Worm (Caenorhabditis elegans) whole organism, young adult: Measurements from ENCODE around the gene C18E9.8.

Experiments
- B0261.1 ChIP-seq: sonication (generic microtip); optimal IDR thresholded peaks from 2 replicates; lab custom pipeline; 2016; ENCODE audit warnings: mild to moderate bottlenecking, missing genetic modification characterization, moderate library complexity, missing compliant biosample characterization
- B0336.3 ChIP-seq: fragments of 200-800 bp; sonication (Bioruptor generic); IDR thresholded peaks from 2 replicates; pipeline ENCODE4 v1.3.6; 2022; ENCODE audit warnings: missing genetic modification characterization, missing compliant biosample characterization
- F39B2.1 ChIP-seq: fragments of 200-800 bp; sonication (Bioruptor generic); IDR thresholded peaks from 2 replicates; pipeline ENCODE4 v1.3.6; 2022; ENCODE audit warnings: missing genetic modification reagents, missing genetic modification characterization, missing compliant biosample characterization
- K11D2.4 ChIP-seq: fragments of 200-800 bp; sonication (Bioruptor generic); IDR thresholded peaks from 2 replicates; pipeline ENCODE4 v1.3.6; 2022; ENCODE audit warnings: missing genetic modification reagents, missing genetic modification characterization, missing compliant biosample characterization
- K12H6.12 ChIP-seq: fragments of 200-800 bp; sonication (Bioruptor generic); optimal IDR thresholded peaks from 2 replicates; lab custom pipeline; 2018; ENCODE audit warnings: mild to moderate bottlenecking, missing genetic modification characterization, missing compliant biosample characterization
- Y53G8AR.9 ChIP-seq: fragments of 200-800 bp; sonication (Bioruptor generic); conservative IDR thresholded peaks from 2 replicates; pipeline ENCODE4 v1.3.6; 2022; ENCODE audit warnings: missing genetic modification reagents, missing genetic modification characterization, missing compliant biosample characterization
- atf-7 ChIP-seq: sonication (generic microtip); optimal IDR thresholded peaks from 2 replicates; lab custom pipeline; 2017; ENCODE audit warnings: mild to moderate bottlenecking, missing genetic modification characterization, missing compliant biosample characterization
- ceh-100 ChIP-seq: fragments of 200-800 bp; sonication (Bioruptor generic); IDR thresholded peaks from 2 replicates; pipeline ENCODE4 v1.3.6; 2022; ENCODE audit warnings: missing genetic modification reagents, missing genetic modification characterization, missing compliant biosample characterization
- ceh-27 ChIP-seq: fragments of 200-800 bp; sonication (Bioruptor generic); optimal IDR thresholded peaks from 2 replicates; lab custom pipeline; 2018; ENCODE audit warnings: mild to moderate bottlenecking, missing genetic modification characterization, moderate library complexity, missing compliant biosample characterization
- ceh-40 ChIP-seq: fragments of 200-800 bp; sonication (Bioruptor generic); IDR thresholded peaks from 2 replicates; pipeline ENCODE4 v1.3.6; 2022; ENCODE audit warnings: missing genetic modification characterization, missing compliant biosample characterization
- ceh-58 ChIP-seq: fragments of 200-800 bp; sonication (Bioruptor generic); IDR thresholded peaks from 2 replicates; pipeline ENCODE4 v1.3.6; 2022; ENCODE audit warnings: missing genetic modification characterization, missing compliant biosample characterization
- ceh-91 ChIP-seq: fragments of 200-800 bp; sonication (Bioruptor generic); IDR thresholded peaks from 2 replicates; pipeline ENCODE4 v1.3.6; 2022; ENCODE audit warnings: missing genetic modification reagents, missing genetic modification characterization, missing compliant biosample characterization
- dpl-1 ChIP-seq: fragments of 150-350 bp; optimal IDR thresholded peaks from 2 replicates; lab custom pipeline; 2014; ENCODE audit warnings: missing biosample characterization, missing genetic modification reagents, missing genetic modification characterization
- egl-44 ChIP-seq: fragments of 200-800 bp; sonication (Bioruptor generic); IDR thresholded peaks from 2 replicates; pipeline ENCODE4 v1.3.6; 2022; ENCODE audit warnings: missing genetic modification reagents, missing genetic modification characterization, missing compliant biosample characterization
- fkh-3 ChIP-seq: sonication (generic microtip); optimal IDR thresholded peaks from 2 replicates; lab custom pipeline; 2016; ENCODE audit warnings: mild to moderate bottlenecking, missing genetic modification characterization, missing compliant biosample characterization
- gei-17 ChIP-seq: fragments of 200-800 bp; sonication (Bioruptor generic); optimal IDR thresholded peaks from 2 replicates; lab custom pipeline; 2018; ENCODE audit warnings: mild to moderate bottlenecking, missing genetic modification characterization, missing compliant biosample characterization
- hlh-12 ChIP-seq: sonication (generic microtip); optimal IDR thresholded peaks from 2 replicates; lab custom pipeline; 2016; ENCODE audit warnings: missing genetic modification characterization, missing compliant biosample characterization
- lin-35 ChIP-seq, 3 experiments: fragments of 150-350 bp in 2 of 3; sonication (generic microtip) in 1 of 3; optimal IDR thresholded peaks; 2 replicates each; lab custom pipeline; 2014 to 2018; ENCODE audit warnings: missing biosample characterization in 3 of 3, missing genetic modification characterization in 3 of 3, missing genetic modification reagents in 3 of 3
- lin-54 ChIP-seq: fragments of 200-800 bp; sonication (Bioruptor generic); optimal IDR thresholded peaks from 2 replicates; lab custom pipeline; 2018; ENCODE audit warnings: mild to moderate bottlenecking, missing genetic modification characterization, missing compliant biosample characterization
- lsy-27 ChIP-seq: sonication (generic microtip); optimal IDR thresholded peaks from 2 replicates; lab custom pipeline; 2017; ENCODE audit warnings: missing genetic modification characterization, mild to moderate bottlenecking, missing compliant biosample characterization, antibody characterized with exemption, missing genotype, borderline replicate concordance; ENCODE audit not compliant: insufficient read depth
- madf-3 ChIP-seq: fragments of 200-800 bp; sonication (Bioruptor generic); IDR thresholded peaks from 2 replicates; pipeline ENCODE4 v1.3.6; 2022; ENCODE audit warnings: missing genetic modification reagents, missing genetic modification characterization, missing compliant biosample characterization
- mcd-1 ChIP-seq: fragments of 200-800 bp; sonication (Bioruptor generic); IDR thresholded peaks from 2 replicates; pipeline ENCODE4 v1.3.6; 2022; ENCODE audit warnings: missing genetic modification reagents, missing genetic modification characterization, missing compliant biosample characterization
- mxl-1 ChIP-seq: sonication (generic microtip); optimal IDR thresholded peaks from 2 replicates; lab custom pipeline; 2016; ENCODE audit warnings: missing genetic modification characterization, missing compliant biosample characterization
- nhr-27 ChIP-seq: fragments of 200-800 bp; sonication (Bioruptor generic); optimal IDR thresholded peaks from 2 replicates; lab custom pipeline; 2018; ENCODE audit warnings: mild to moderate bottlenecking, missing genetic modification characterization, moderate library complexity, missing compliant biosample characterization
- nhr-80 ChIP-seq: sonication (generic microtip); optimal IDR thresholded peaks from 2 replicates; lab custom pipeline; 2016; ENCODE audit warnings: missing genetic modification characterization, missing compliant biosample characterization
- rcor-1 ChIP-seq: fragments of 200-800 bp; sonication (Bioruptor generic); IDR thresholded peaks from 2 replicates; pipeline ENCODE4 v1.3.6; 2022; ENCODE audit warnings: missing genetic modification reagents, missing genetic modification characterization, missing compliant biosample characterization
- rpc-1 ChIP-seq, 2 experiments: fragments of 150-350 bp in 1 of 2; sonication (generic microtip) in 1 of 2; optimal IDR thresholded peaks; 2 replicates each; lab custom pipeline; 2014 to 2018; ENCODE audit warnings: missing biosample characterization in 1 of 2, missing genetic modification characterization in 1 of 2, missing genetic modification reagents in 1 of 2, missing genotype in 1 of 2
- sea-2 ChIP-seq: fragments of 200-800 bp; sonication (Bioruptor generic); IDR thresholded peaks from 2 replicates; pipeline ENCODE4 v1.3.6; 2022; ENCODE audit warnings: missing genetic modification characterization, missing compliant biosample characterization
- snpc-1.3 ChIP-seq: sonication (generic microtip); optimal IDR thresholded peaks from 2 replicates; lab custom pipeline; 2017; ENCODE audit warnings: missing genetic modification characterization, mild to moderate bottlenecking, missing compliant biosample characterization, antibody characterized with exemption, moderate library complexity, missing genotype, missing genetic modification reagents; ENCODE audit not compliant: insufficient read depth
- tbp1 ChIP-seq: fragments of 200-800 bp; sonication (Bioruptor generic); optimal IDR thresholded peaks from 2 replicates; lab custom pipeline; 2018; ENCODE audit warnings: mild to moderate bottlenecking, missing genetic modification characterization, missing compliant biosample characterization
- unc-130 ChIP-seq: sonication (generic microtip); optimal IDR thresholded peaks from 2 replicates; lab custom pipeline; 2016; ENCODE audit warnings: missing genetic modification reagents, missing genetic modification characterization, missing compliant biosample characterization
- xnd-1 ChIP-seq: sonication (generic microtip); optimal IDR thresholded peaks from 2 replicates; lab custom pipeline; 2016; ENCODE audit warnings: missing genotype, missing genetic modification reagents, missing genetic modification characterization, missing compliant biosample characterization
- ztf-3 ChIP-seq: fragments of 200-800 bp; sonication (Bioruptor generic); optimal IDR thresholded peaks from 2 replicates; lab custom pipeline; 2018; ENCODE audit warnings: mild to moderate bottlenecking, missing genetic modification characterization, missing compliant biosample characterization
- ztf-6 ChIP-seq: fragments of 200-800 bp; sonication (Bioruptor generic); IDR thresholded peaks from 2 replicates; pipeline ENCODE4 v1.3.6; 2022; ENCODE audit warnings: missing genetic modification reagents, missing genetic modification characterization, missing compliant biosample characterization

The C18E9.8 gene

ce11 chrII:8959081-8959480, 28.8 kb downstream of the C18E9.8 start:
- no peak for TF ChIP-seq sea-2 (GFP tag; lab: Robert Waterston, UW)
- TF ChIP-seq nhr-80 (tag; lab: Kevin White, UChicago): no peak
- 0 out of 2 replicates have a peak, but pooled peaks have one; percentile 33 for TF ChIP-seq madf-3 (GFP tag; lab: Robert Waterston, UW)
- TF ChIP-seq, all 124 proteins: peak for 1

- TF ChIP-seq Y53G8AR.9 (GFP tag; lab: Robert Waterston, UW) (no peak), dpl-1 (no peak), gei-17 (no peak), nhr-27 (no peak), egl-44 (no peak), K12H6.12 (tag; lab: Kevin White, UChicago) (no peak), lsy-27 (tag; lab: Kevin White, UChicago) (no peak), F39B2.1 (no peak), ceh-40 (no peak), mcd-1 (GFP tag; lab: Robert Waterston, UW) (no peak), ztf-3 (GFP tag; lab: Kevin White, UChicago) (no peak), rcor-1 (GFP tag; lab: Robert Waterston, UW) (no peak), ceh-58 (GFP tag; lab: Robert Waterston, UW) (no peak), ceh-27 (no peak), fkh-3 (tag; lab: Kevin White, UChicago) (no peak), ceh-100 (GFP tag; lab: Robert Waterston, UW) (no peak), ceh-91 (no peak), snpc-1.3 (tag; lab: Kevin White, UChicago) (no peak), mxl-1 (tag; lab: Kevin White, UChicago) (no peak)
- TF ChIP-seq, all 124 proteins: peak for 0
These were observed 31.0 kb downstream of the C18E9.8 start for ce11 chrII:8956896-8957295.

- TF ChIP-seq atf-7 (tag; lab: Kevin White, UChicago) (no peak), lin-54 (no peak), rpc-1 (optimal IDR thresholded peaks at IDR 0.05; lab: Kevin White, UChicago) (no peak), rpc-1 (tag; optimal IDR thresholded peaks at IDR 0.05; lab: Kevin White, UChicago) (no peak)
These were observed 34.2 kb downstream of the C18E9.8 start for ce11 chrII:8953703-8954102.

ce11 chrII:8951270-8951669, 36.6 kb downstream of the C18E9.8 start:
- TF ChIP-seq B0261.1 (tag; lab: Kevin White, UChicago): no peak
- no peak for TF ChIP-seq lin-35 (GFP tag; optimal IDR thresholded peaks at IDR 0.05; lab: Kevin White, UChicago)
- no peak for TF ChIP-seq atf-7 (tag; lab: Kevin White, UChicago)
- no peak for TF ChIP-seq xnd-1
- TF ChIP-seq K11D2.4: no peak
- TF ChIP-seq, all 124 proteins: peak for 0

- no peak for TF ChIP-seq ztf-6
- no peak for TF ChIP-seq unc-130 (GFP tag; lab: Kevin White, UChicago)
- no peak for TF ChIP-seq hlh-12 (tag; lab: Kevin White, UChicago)
- no peak for TF ChIP-seq tbp1 (GFP tag; lab: Kevin White, UChicago)
- no peak for TF ChIP-seq B0336.3 (GFP tag; lab: Robert Waterston, UW)
These were observed 39.2 kb downstream of the C18E9.8 start for ce11 chrII:8948640-8949039.
